Worm (Caenorhabditis elegans) whole organism, L1 larva: ENCODE measurements around the gene vab-7.

ENCODE experiments used
- C04F5.9 ChIP-seq: sonication (generic microtip); optimal IDR thresholded peaks from 2 replicates; lab custom pipeline; 2016; ENCODE audit warnings: missing genetic modification characterization, missing compliant biosample characterization
- C16A3.4 ChIP-seq: fragments of 150-350 bp; optimal IDR thresholded peaks from 2 replicates; lab custom pipeline; 2014; ENCODE audit warnings: missing biosample characterization, missing genetic modification characterization
- Y116A8C.19 ChIP-seq: sonication (generic microtip); optimal IDR thresholded peaks from 2 replicates; lab custom pipeline; 2016; ENCODE audit warnings: missing compliant biosample characterization, missing genetic modification characterization, borderline replicate concordance
- aha-1 ChIP-seq: fragments of 150-350 bp; optimal IDR thresholded peaks from 2 replicates; lab custom pipeline; 2014; ENCODE audit warnings: missing biosample characterization, missing genetic modification characterization
- blmp-1 ChIP-seq: fragments of 150-350 bp; optimal IDR thresholded peaks from 2 replicates; lab custom pipeline; 2014; ENCODE audit warnings: missing biosample characterization, missing genetic modification characterization
- ceh-8 ChIP-seq: fragments of 200-800 bp; sonication (Bioruptor generic); optimal IDR thresholded peaks from 2 replicates; lab custom pipeline; 2018; ENCODE audit warnings: mild to moderate bottlenecking, missing genetic modification characterization, moderate library complexity, missing compliant biosample characterization
- ceh-82 ChIP-seq, 3 experiments: fragments of 150-350 bp in 1 of 3; sonication (generic microtip) in 2 of 3; optimal IDR thresholded peaks; 2 replicates each; lab custom pipeline; 2014 to 2017; ENCODE audit warnings: missing biosample characterization in 3 of 3, missing genetic modification characterization in 3 of 3
- ceh-88 ChIP-seq: fragments of 200-800 bp; sonication (Bioruptor generic); IDR thresholded peaks from 2 replicates; pipeline ENCODE4 v1.3.6; 2022; ENCODE audit warnings: missing genetic modification characterization, missing compliant biosample characterization
- ceh-90 ChIP-seq: sonication (generic microtip); optimal IDR thresholded peaks from 2 replicates; lab custom pipeline; 2016; ENCODE audit warnings: missing genetic modification characterization, missing compliant biosample characterization
- dpl-1 ChIP-seq, 3 experiments: fragments of 150-350 bp in 2 of 3; sonication (generic microtip) in 1 of 3; optimal IDR thresholded peaks; 2 replicates each; lab custom pipeline; 2014 to 2017; ENCODE audit warnings: missing biosample characterization in 3 of 3, missing genetic modification characterization in 3 of 3, missing genetic modification reagents in 3 of 3
- dsc-1 ChIP-seq: sonication (generic microtip); optimal IDR thresholded peaks from 2 replicates; lab custom pipeline; 2016; ENCODE audit warnings: mild to moderate bottlenecking, missing genetic modification characterization, missing compliant biosample characterization
- efl-1 ChIP-seq, 4 experiments: fragments of 150-350 bp; optimal IDR thresholded peaks in 3 of 4; peaks in 1 of 4; 1 replicate in 1 of 4; 2 replicates in 3 of 4; lab custom pipeline; 2014; ENCODE audit warnings: missing biosample characterization in 2 of 4, missing genetic modification characterization in 2 of 4, missing genetic modification reagents in 2 of 4
- egl-13 ChIP-seq: sonication (generic microtip); optimal IDR thresholded peaks from 2 replicates; lab custom pipeline; 2016; ENCODE audit warnings: missing genotype, missing genetic modification reagents, missing genetic modification characterization, missing compliant biosample characterization
- elt-2 ChIP-seq: sonication (generic microtip); optimal IDR thresholded peaks from 2 replicates; lab custom pipeline; 2016; ENCODE audit warnings: missing genetic modification characterization, mild to moderate bottlenecking, inconsistent platforms, missing compliant biosample characterization, missing genetic modification reagents
- ets-5 ChIP-seq: fragments of 200-800 bp; sonication (Bioruptor generic); IDR thresholded peaks from 2 replicates; pipeline ENCODE4 v1.3.6; 2022; ENCODE audit warnings: missing genetic modification characterization, missing compliant biosample characterization
- fkh-10 ChIP-seq: sonication (generic microtip); optimal IDR thresholded peaks from 2 replicates; lab custom pipeline; 2017; ENCODE audit warnings: missing biosample characterization, missing genetic modification reagents, missing genetic modification characterization
- fos-1 ChIP-seq: fragments of 150-350 bp; optimal IDR thresholded peaks from 2 replicates; lab custom pipeline; 2014; ENCODE audit warnings: missing biosample characterization, missing genetic modification characterization
- hlh-17 ChIP-seq: fragments of 200-800 bp; sonication (Bioruptor generic); optimal IDR thresholded peaks from 2 replicates; lab custom pipeline; 2018; ENCODE audit warnings: missing genetic modification characterization, mild to moderate bottlenecking, missing compliant biosample characterization, moderate library complexity, borderline replicate concordance
- hlh-4 ChIP-seq: sonication (generic microtip); optimal IDR thresholded peaks from 2 replicates; lab custom pipeline; 2016; ENCODE audit warnings: mild to moderate bottlenecking, missing genetic modification characterization, missing compliant biosample characterization
- lin-13 ChIP-seq: fragments of 150-350 bp; optimal IDR thresholded peaks from 2 replicates; lab custom pipeline; 2014; ENCODE audit warnings: missing biosample characterization, missing genetic modification reagents, missing genetic modification characterization
- lin-14 ChIP-seq: fragments of 200-800 bp; sonication (Bioruptor generic); optimal IDR thresholded peaks from 2 replicates; lab custom pipeline; 2018; ENCODE audit warnings: mild to moderate bottlenecking, missing genetic modification characterization, moderate library complexity, missing compliant biosample characterization
- lin-15B ChIP-seq: fragments of 150-350 bp; sonication (generic microtip); optimal IDR thresholded peaks from 3 replicates; lab custom pipeline; 2014; ENCODE audit warnings: missing biosample characterization, missing genetic modification characterization
- lin-35 ChIP-seq, 2 experiments: fragments of 150-350 bp; optimal IDR thresholded peaks; 2 replicates each; lab custom pipeline; 2014; ENCODE audit warnings: missing biosample characterization in 2 of 2, missing genetic modification characterization in 2 of 2, missing genetic modification reagents in 2 of 2
- lir-3 ChIP-seq: sonication (generic microtip); optimal IDR thresholded peaks from 2 replicates; lab custom pipeline; 2016; ENCODE audit warnings: mild to moderate bottlenecking, missing genetic modification characterization, moderate library complexity, missing compliant biosample characterization; ENCODE audit not compliant: poor library complexity
- lsy-2 ChIP-seq, 2 experiments: fragments of 150-350 bp; optimal IDR thresholded peaks; 2 replicates each; lab custom pipeline; 2014; ENCODE audit warnings: missing biosample characterization in 2 of 2, missing genetic modification characterization in 2 of 2
- mab-9 ChIP-seq: fragments of 200-800 bp; sonication (Bioruptor generic); IDR thresholded peaks from 2 replicates; pipeline ENCODE4 v1.3.6; 2022; ENCODE audit warnings: missing genetic modification reagents, missing genetic modification characterization, missing compliant biosample characterization
- nhr-11 ChIP-seq: fragments of 150-350 bp; optimal IDR thresholded peaks from 2 replicates; lab custom pipeline; 2014; ENCODE audit warnings: missing biosample characterization, missing genetic modification characterization
- nhr-20 ChIP-seq: sonication (generic microtip); optimal IDR thresholded peaks from 2 replicates; lab custom pipeline; 2016; ENCODE audit warnings: mild to moderate bottlenecking, missing genetic modification characterization, missing compliant biosample characterization
- nhr-28 ChIP-seq: fragments of 150-350 bp; optimal IDR thresholded peaks from 2 replicates; lab custom pipeline; 2014; ENCODE audit warnings: missing biosample characterization, missing genetic modification characterization
- nhr-47 ChIP-seq: sonication (generic microtip); optimal IDR thresholded peaks from 2 replicates; lab custom pipeline; 2016; ENCODE audit warnings: mild to moderate bottlenecking, missing genetic modification characterization, moderate library complexity, missing compliant biosample characterization
- nhr-71 ChIP-seq: sonication (generic microtip); optimal IDR thresholded peaks from 2 replicates; lab custom pipeline; 2016; ENCODE audit warnings: mild to moderate bottlenecking, missing genetic modification characterization, moderate library complexity, missing compliant biosample characterization
- nhr-76 ChIP-seq: sonication (generic microtip); optimal IDR thresholded peaks from 2 replicates; lab custom pipeline; 2017; ENCODE audit warnings: missing biosample characterization, missing genetic modification characterization
- nhr-77 ChIP-seq: fragments of 150-350 bp; optimal IDR thresholded peaks from 2 replicates; lab custom pipeline; 2014; ENCODE audit warnings: missing biosample characterization, missing genetic modification characterization
- nhr-84 ChIP-seq: sonication (generic microtip); optimal IDR thresholded peaks from 2 replicates; lab custom pipeline; 2017; ENCODE audit warnings: missing biosample characterization, missing genetic modification characterization
- nhr-90 ChIP-seq: sonication (generic microtip); optimal IDR thresholded peaks from 2 replicates; lab custom pipeline; 2016; ENCODE audit warnings: mild to moderate bottlenecking, missing genetic modification characterization, missing compliant biosample characterization; ENCODE audit not compliant: poor library complexity
- pqm-1 ChIP-seq: sonication (generic microtip); optimal IDR thresholded peaks from 3 replicates; lab custom pipeline; 2017; ENCODE audit warnings: missing biosample characterization, missing genetic modification characterization
- skn-1 ChIP-seq: fragments of 150-350 bp; optimal IDR thresholded peaks from 2 replicates; lab custom pipeline; 2014; ENCODE audit warnings: missing biosample characterization, missing genetic modification characterization
- snu-23 ChIP-seq: sonication (generic microtip); optimal IDR thresholded peaks from 2 replicates; lab custom pipeline; 2016; ENCODE audit warnings: missing genetic modification characterization, missing compliant biosample characterization
- sox-4 ChIP-seq: sonication (generic microtip); optimal IDR thresholded peaks from 2 replicates; lab custom pipeline; 2016; ENCODE audit warnings: missing genetic modification characterization, missing compliant biosample characterization
- sup-37 ChIP-seq: fragments of 200-800 bp; sonication (Bioruptor generic); optimal IDR thresholded peaks from 2 replicates; lab custom pipeline; 2018; ENCODE audit warnings: mild to moderate bottlenecking, missing genetic modification characterization, missing compliant biosample characterization
- swsn-7 ChIP-seq: sonication (generic microtip); optimal IDR thresholded peaks from 2 replicates; lab custom pipeline; 2016; ENCODE audit warnings: missing genetic modification characterization, missing compliant biosample characterization
- tbx-2 ChIP-seq: sonication (generic microtip); optimal IDR thresholded peaks from 2 replicates; lab custom pipeline; 2016; ENCODE audit warnings: missing genetic modification characterization, missing compliant biosample characterization
- tlp-1 ChIP-seq: fragments of 150-350 bp; optimal IDR thresholded peaks from 2 replicates; lab custom pipeline; 2014; ENCODE audit warnings: missing biosample characterization, missing genetic modification characterization
- unc-130 ChIP-seq: fragments of 150-350 bp; optimal IDR thresholded peaks from 2 replicates; lab custom pipeline; 2017; ENCODE audit warnings: missing biosample characterization, missing genetic modification characterization, inconsistent platforms
- unc-30 ChIP-seq: sonication (generic microtip); optimal IDR thresholded peaks from 2 replicates; lab custom pipeline; 2017; ENCODE audit warnings: missing biosample characterization, missing genetic modification characterization
- unc-86 ChIP-seq: sonication (generic microtip); optimal IDR thresholded peaks from 2 replicates; lab custom pipeline; 2016; ENCODE audit warnings: missing genetic modification characterization, missing compliant biosample characterization
- xbp-1 ChIP-seq: sonication (generic microtip); optimal IDR thresholded peaks from 2 replicates; lab custom pipeline; 2016; ENCODE audit warnings: missing genetic modification characterization, missing compliant biosample characterization
- ztf-11 ChIP-seq, 2 experiments: sonication (generic microtip); optimal IDR thresholded peaks; 2 replicates each; lab custom pipeline; 2016 to 2017; ENCODE audit warnings: missing genetic modification characterization in 2 of 2, missing biosample characterization in 1 of 2, missing compliant biosample characterization in 1 of 2

The vab-7 gene

DNA sequence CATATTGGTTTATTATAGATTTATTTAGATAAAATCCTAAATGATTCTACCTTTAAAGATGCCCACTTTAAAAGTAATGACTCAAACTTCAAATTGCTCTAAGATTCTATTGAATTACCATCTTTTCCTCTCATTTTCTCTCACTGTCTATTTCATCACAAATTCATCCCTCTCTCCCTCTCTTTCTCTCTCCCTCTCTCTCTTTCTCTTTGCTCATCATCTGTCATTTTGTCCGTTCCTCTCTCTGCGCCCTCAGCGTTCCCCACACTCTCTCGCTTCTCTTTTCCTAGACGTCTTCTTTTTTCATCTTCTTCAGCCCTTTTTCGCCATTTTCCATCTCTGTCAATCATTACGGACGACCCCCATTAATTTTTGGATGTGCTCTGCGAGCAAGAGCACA is 15.0 kb upstream of the vab-7 start:
- TF ChIP-seq nhr-90: no peak
- peak; percentile 5 to 39 for TF ChIP-seq lsy-2 (tag; optimal IDR thresholded peaks at IDR 0.05; lab: Kevin White, UChicago)
- TF ChIP-seq dpl-1 (GFP tag; optimal IDR thresholded peaks at IDR 0.05; lab: Kevin White, UChicago): peak in 2 of 3 experiments; percentile 68 to 78
- peak; percentile 22 for TF ChIP-seq xbp-1 (tag; lab: Kevin White, UChicago)
- no peak for TF ChIP-seq skn-1 (tag; lab: Kevin White, UChicago)
- peak; percentile 57 to 73 for TF ChIP-seq efl-1 (optimal IDR thresholded peaks at IDR 0.05; lab: Kevin White, UChicago)
- TF ChIP-seq efl-1 (GFP tag; optimal IDR thresholded peaks at IDR 0.05 in 1 of 2; lab: Kevin White, UChicago): peak; percentile 88 to 97
- peak; percentile 55 for TF ChIP-seq nhr-47 (tag; lab: Kevin White, UChicago)
- TF ChIP-seq unc-130 (tag; lab: Kevin White, UChicago): no peak
- TF ChIP-seq tbx-2 (tag; lab: Kevin White, UChicago): peak; percentile 34
- TF ChIP-seq lin-13 (GFP tag; lab: Kevin White, UChicago): peak; percentile 5
- no peak for TF ChIP-seq sox-4 (tag; lab: Kevin White, UChicago)
- peak; percentile 51 for TF ChIP-seq egl-13 (tag; lab: Kevin White, UChicago)
- TF ChIP-seq nhr-20 (tag; lab: Kevin White, UChicago): peak; percentile 6
- TF ChIP-seq lin-35 (GFP tag; optimal IDR thresholded peaks at IDR 0.05; lab: Kevin White, UChicago): peak; percentile 73 to 79
- no peak for TF ChIP-seq nhr-28 (tag; lab: Kevin White, UChicago)
- TF ChIP-seq ztf-11 (tag; optimal IDR thresholded peaks at IDR 0.05; lab: Kevin White, UChicago): peak in 1 of 2 experiments; percentile 28
- TF ChIP-seq fos-1 (tag; lab: Kevin White, UChicago): no peak
- TF ChIP-seq nhr-77 (tag; lab: Kevin White, UChicago): no peak
- no peak for TF ChIP-seq hlh-4
- TF ChIP-seq unc-86: peak; percentile 51
- TF ChIP-seq ceh-90 (tag; lab: Kevin White, UChicago): no peak
- no peak for TF ChIP-seq ceh-88 (GFP tag; lab: Robert Waterston, UW)
- peak; percentile 47 for TF ChIP-seq dsc-1 (tag; lab: Kevin White, UChicago)
- TF ChIP-seq ceh-8 (GFP tag; lab: Kevin White, UChicago): peak; percentile 52
- TF ChIP-seq lin-14 (GFP tag; lab: Kevin White, UChicago): peak; percentile 87
- peak; percentile 89 to 95 (median 94) for TF ChIP-seq ceh-82 (tag; optimal IDR thresholded peaks at IDR 0.05; lab: Kevin White, UChicago)
- peak; percentile 41 for TF ChIP-seq snu-23 (GFP tag; lab: Kevin White, UChicago)
- TF ChIP-seq nhr-71 (tag; lab: Kevin White, UChicago): peak; percentile 63
- no peak for TF ChIP-seq mab-9 (GFP tag; lab: Robert Waterston, UW)
- no peak for TF ChIP-seq Y116A8C.19
- TF ChIP-seq swsn-7 (tag; lab: Kevin White, UChicago): peak; percentile 37
- TF ChIP-seq elt-2 (tag; lab: Kevin White, UChicago): no peak
- TF ChIP-seq lin-15B (tag; lab: Kevin White, UChicago): no peak
- TF ChIP-seq aha-1: peak; percentile 12
- no peak for TF ChIP-seq lir-3

DNA sequence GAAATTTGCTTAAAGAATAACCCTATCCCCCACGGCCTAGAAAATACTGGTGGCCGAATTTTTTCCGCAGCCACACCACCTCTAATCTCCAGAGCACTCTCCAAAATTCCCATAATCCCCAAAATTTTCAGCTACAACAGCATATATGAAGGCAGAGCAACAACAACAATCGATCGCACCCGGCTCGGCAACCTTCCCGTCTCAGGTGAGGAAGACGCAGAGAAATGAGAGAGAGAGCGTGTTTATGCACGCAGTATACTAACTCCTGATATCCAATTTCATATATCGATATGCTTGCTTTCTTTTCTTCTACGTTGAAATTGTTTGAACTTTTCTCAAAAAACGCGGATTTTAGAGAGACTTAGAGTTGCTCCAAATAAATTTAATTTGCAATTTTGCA is 13.8 kb upstream of the vab-7 start:
- TF ChIP-seq blmp-1 (tag; lab: Kevin White, UChicago) (no peak), nhr-76 (tag; lab: Kevin White, UChicago) (no peak), tlp-1 (tag; lab: Kevin White, UChicago) (no peak), aha-1 (no peak), nhr-71 (tag; lab: Kevin White, UChicago) (no peak), nhr-84 (tag; lab: Kevin White, UChicago) (no peak), nhr-20 (tag; lab: Kevin White, UChicago) (no peak), swsn-7 (tag; lab: Kevin White, UChicago) (no peak), dpl-1 (GFP tag; optimal IDR thresholded peaks at IDR 0.05; lab: Kevin White, UChicago) (peak in 2 of 3 experiments; percentile 22 to 48), nhr-11 (tag; lab: Kevin White, UChicago) (no peak), unc-30 (no peak), elt-2 (tag; lab: Kevin White, UChicago) (no peak), hlh-17 (GFP tag; lab: Kevin White, UChicago) (no peak), egl-13 (tag; lab: Kevin White, UChicago) (no peak), ets-5 (GFP tag; lab: Robert Waterston, UW) (no peak), lsy-2 (tag; optimal IDR thresholded peaks at IDR 0.05; lab: Kevin White, UChicago) (peak in 1 of 2 experiments; percentile 26), nhr-47 (tag; lab: Kevin White, UChicago) (peak; percentile 8), ceh-82 (tag; optimal IDR thresholded peaks at IDR 0.05; lab: Kevin White, UChicago) (peak in 1 of 3 experiments; percentile 17), fkh-10 (GFP tag; lab: Kevin White, UChicago) (no peak), snu-23 (GFP tag; lab: Kevin White, UChicago) (no peak), dsc-1 (tag; lab: Kevin White, UChicago) (peak; percentile 9), pqm-1 (tag; lab: Kevin White, UChicago) (no peak), C16A3.4 (no peak), C04F5.9 (no peak), ceh-8 (GFP tag; lab: Kevin White, UChicago) (no peak), nhr-77 (tag; lab: Kevin White, UChicago) (no peak), sup-37 (no peak), Y116A8C.19 (no peak), efl-1 (optimal IDR thresholded peaks at IDR 0.05; lab: Kevin White, UChicago) (peak in 1 of 2 experiments; percentile 9), efl-1 (GFP tag; optimal IDR thresholded peaks at IDR 0.05 in 1 of 2; lab: Kevin White, UChicago) (peak; percentile 27 to 96), skn-1 (tag; lab: Kevin White, UChicago) (no peak), ztf-11 (tag; optimal IDR thresholded peaks at IDR 0.05; lab: Kevin White, UChicago) (no peak)
